Fruit fly (Drosophila melanogaster) whole organism, embryonic: ENCODE results near the gene CG8419.
A peak's percentile ranks its signal among the peaks of the same experiment; 100 is the strongest.

ENCODE experiments used
- Atf-2 ChIP-seq: fragments of 200-800 bp; sonication (Bioruptor generic); optimal IDR thresholded peaks from 2 replicates; lab custom pipeline; 2016; ENCODE audit warnings: missing biosample characterization, missing genetic modification characterization
- CG10267 ChIP-seq: fragments of 200-800 bp; sonication (Bioruptor generic); optimal IDR thresholded peaks from 2 replicates; lab custom pipeline; 2018; ENCODE audit warnings: missing biosample characterization, mild to moderate bottlenecking, missing genetic modification characterization, moderate library complexity
- CG10274 ChIP-seq: fragments of 200-800 bp; sonication (Bioruptor generic); optimal IDR thresholded peaks from 3 replicates; lab custom pipeline; 2017; ENCODE audit warnings: missing biosample characterization, mild to moderate bottlenecking, missing genetic modification characterization
- CG10543 ChIP-seq: fragments of 200-800 bp; sonication (Bioruptor generic); optimal IDR thresholded peaks from 3 replicates; lab custom pipeline; 2017; ENCODE audit warnings: missing biosample characterization, mild to moderate bottlenecking, missing genetic modification characterization, moderate library complexity
- CG11093 ChIP-seq: fragments of 200-800 bp; sonication (Bioruptor generic); IDR thresholded peaks from 3 replicates; pipeline ENCODE4 v1.3.6; 2022; ENCODE audit warnings: missing biosample characterization, missing genetic modification characterization
- CG12769 ChIP-seq: fragments of 200-800 bp; sonication (Bioruptor generic); optimal IDR thresholded peaks from 2 replicates; lab custom pipeline; 2019; ENCODE audit warnings: missing biosample characterization, mild to moderate bottlenecking, missing genetic modification characterization, moderate library complexity
- CG15073 ChIP-seq: fragments of 200-800 bp; sonication (Bioruptor generic); optimal IDR thresholded peaks from 2 replicates; lab custom pipeline; 2016; ENCODE audit warnings: missing biosample characterization, missing genetic modification characterization
- CG16779 ChIP-seq: fragments of 200-800 bp; sonication (Bioruptor generic); IDR thresholded peaks from 2 replicates; pipeline ENCODE4 v1.3.6; 2022; ENCODE audit warnings: missing biosample characterization, missing genetic modification characterization
- CG17568 ChIP-seq: fragments of 200-800 bp; sonication (Bioruptor generic); optimal IDR thresholded peaks from 2 replicates; lab custom pipeline; 2018; ENCODE audit warnings: missing biosample characterization, mild to moderate bottlenecking, missing genetic modification characterization, moderate library complexity
- CG4404 ChIP-seq: fragments of 200-800 bp; sonication (Bioruptor generic); IDR thresholded peaks from 2 replicates; pipeline ENCODE4 v1.3.6; 2022; ENCODE audit warnings: missing biosample characterization, missing genetic modification characterization
- CG6654 ChIP-seq: fragments of 200-800 bp; sonication (Bioruptor generic); optimal IDR thresholded peaks from 2 replicates; lab custom pipeline; 2017; ENCODE audit warnings: missing biosample characterization, mild to moderate bottlenecking, missing genetic modification characterization
- CG7928 ChIP-seq: fragments of 200-800 bp; sonication (Bioruptor generic); optimal IDR thresholded peaks from 2 replicates; lab custom pipeline; 2017; ENCODE audit warnings: missing biosample characterization, mild to moderate bottlenecking, missing genetic modification characterization
- CG8359 ChIP-seq: fragments of 200-800 bp; sonication (Bioruptor generic); optimal IDR thresholded peaks from 2 replicates; lab custom pipeline; 2017; ENCODE audit warnings: missing biosample characterization, mild to moderate bottlenecking, missing genetic modification characterization, borderline replicate concordance
- CG8944 ChIP-seq: fragments of 200-800 bp; sonication (Bioruptor generic); optimal IDR thresholded peaks from 3 replicates; lab custom pipeline; 2016; ENCODE audit warnings: missing biosample characterization, missing genetic modification characterization
- CoRest ChIP-seq: fragments of 200-800 bp; sonication (Bioruptor generic); optimal IDR thresholded peaks from 3 replicates; lab custom pipeline; 2018; ENCODE audit warnings: missing biosample characterization, mild to moderate bottlenecking, missing genetic modification characterization, moderate library complexity
- Dip2 ChIP-seq: fragments of 200-800 bp; sonication (Bioruptor generic); IDR thresholded peaks from 2 replicates; pipeline ENCODE4 v1.3.6; 2022; ENCODE audit warnings: missing biosample characterization, missing genetic modification characterization
- E2f1 ChIP-seq: fragments of 200-800 bp; sonication (Bioruptor generic); IDR thresholded peaks from 2 replicates; pipeline ENCODE4 v1.3.6; 2022; ENCODE audit warnings: missing biosample characterization, missing genetic modification characterization
- HLH3B ChIP-seq: fragments of 200-800 bp; sonication (Bioruptor generic); IDR thresholded peaks from 2 replicates; pipeline ENCODE4 v1.3.6; 2022; ENCODE audit warnings: missing biosample characterization, missing genetic modification characterization
- HLH4C ChIP-seq: fragments of 200-800 bp; sonication (Bioruptor generic); IDR thresholded peaks from 3 replicates; pipeline ENCODE4 v1.3.6; 2022; ENCODE audit warnings: missing biosample characterization, missing genetic modification characterization; ENCODE audit not compliant: partially characterized antibody
- Pdp1 ChIP-seq, 2 experiments: fragments of 200-800 bp; sonication (Bioruptor generic); optimal IDR thresholded peaks; 3 replicates each; lab custom pipeline; 2016; ENCODE audit warnings: missing biosample characterization in 2 of 2, missing genetic modification characterization in 2 of 2, mild to moderate bottlenecking in 1 of 2, moderate library complexity in 1 of 2
- Ssrp ChIP-seq: fragments of 200-800 bp; sonication (Bioruptor generic); optimal IDR thresholded peaks from 2 replicates; lab custom pipeline; 2018; ENCODE audit warnings: missing biosample characterization, mild to moderate bottlenecking, missing genetic modification characterization, moderate library complexity
- Xrp1 ChIP-seq: fragments of 200-800 bp; sonication (Bioruptor generic); IDR thresholded peaks from 2 replicates; pipeline ENCODE4 v1.3.6; 2022; ENCODE audit warnings: missing biosample characterization, missing genetic modification characterization
- ash1 ChIP-seq: fragments of 200-800 bp; sonication (Bioruptor generic); optimal IDR thresholded peaks from 2 replicates; lab custom pipeline; 2018; ENCODE audit warnings: missing biosample characterization, mild to moderate bottlenecking, missing genetic modification characterization
- bowl ChIP-seq: fragments of 200-800 bp; sonication (Bioruptor generic); IDR thresholded peaks from 2 replicates; pipeline ENCODE4 v1.3.6; 2022; ENCODE audit warnings: missing biosample characterization, missing genetic modification characterization
- br ChIP-seq: fragments of >200 bp; optimal IDR thresholded peaks from 2 replicates; lab custom pipeline; 2017
- btn ChIP-seq: fragments of 200-800 bp; sonication (Bioruptor generic); optimal IDR thresholded peaks from 2 replicates; lab custom pipeline; 2016; ENCODE audit warnings: missing biosample characterization, missing genetic modification characterization
- caup ChIP-seq: fragments of 200-800 bp; sonication (Bioruptor generic); optimal IDR thresholded peaks from 3 replicates; lab custom pipeline; 2017; ENCODE audit warnings: missing biosample characterization, mild to moderate bottlenecking, missing genetic modification characterization, moderate library complexity; ENCODE audit not compliant: severe bottlenecking
- cg ChIP-seq: fragments of 200-800 bp; sonication (Bioruptor generic); optimal IDR thresholded peaks from 3 replicates; lab custom pipeline; 2019; ENCODE audit warnings: missing biosample characterization, mild to moderate bottlenecking, missing genetic modification characterization, moderate library complexity
- corto ChIP-seq: fragments of 200-800 bp; sonication (Bioruptor generic); optimal IDR thresholded peaks from 2 replicates; lab custom pipeline; 2016; ENCODE audit warnings: missing biosample characterization, mild to moderate bottlenecking, missing genetic modification characterization, moderate library complexity
- crc ChIP-seq: fragments of 200-800 bp; sonication (Bioruptor generic); optimal IDR thresholded peaks from 2 replicates; lab custom pipeline; 2016; ENCODE audit warnings: missing biosample characterization, missing genetic modification characterization
- dati ChIP-seq: fragments of 200-800 bp; sonication (Bioruptor generic); IDR thresholded peaks from 2 replicates; pipeline ENCODE4 v1.3.6; 2022; ENCODE audit warnings: missing biosample characterization, missing genetic modification characterization
- disco-r ChIP-seq: fragments of 200-800 bp; sonication (Bioruptor generic); optimal IDR thresholded peaks from 2 replicates; lab custom pipeline; 2016; ENCODE audit warnings: missing biosample characterization, missing genetic modification characterization
- ems ChIP-seq: fragments of 200-800 bp; sonication (Bioruptor generic); optimal IDR thresholded peaks from 3 replicates; lab custom pipeline; 2016; ENCODE audit warnings: missing biosample characterization, missing genetic modification characterization
- fd102C ChIP-seq: fragments of 200-800 bp; sonication (Bioruptor generic); optimal IDR thresholded peaks from 2 replicates; lab custom pipeline; 2018; ENCODE audit warnings: missing biosample characterization, mild to moderate bottlenecking, missing genetic modification characterization, moderate library complexity
- fd64A ChIP-seq: fragments of 200-800 bp; sonication (Bioruptor generic); optimal IDR thresholded peaks from 3 replicates; lab custom pipeline; 2018; ENCODE audit warnings: missing biosample characterization, mild to moderate bottlenecking, missing genetic modification characterization
- grn ChIP-seq: fragments of 200-800 bp; sonication (Bioruptor generic); optimal IDR thresholded peaks from 3 replicates; lab custom pipeline; 2017; ENCODE audit warnings: missing biosample characterization, missing genetic modification characterization
- ham ChIP-seq: fragments of 200-800 bp; sonication (Bioruptor generic); IDR thresholded peaks from 2 replicates; pipeline ENCODE4 v1.3.6; 2022; ENCODE audit warnings: missing biosample characterization, missing genetic modification characterization
- insv ChIP-seq, 2 experiments: fragments of 200-800 bp; sonication (Bioruptor generic); optimal IDR thresholded peaks; 3 replicates each; lab custom pipeline; 2016 to 2018; ENCODE audit warnings: missing biosample characterization in 2 of 2, missing genetic modification characterization in 2 of 2
- inv ChIP-seq: fragments of 200-800 bp; sonication (Bioruptor generic); IDR thresholded peaks from 2 replicates; pipeline ENCODE4 v1.3.6; 2022; ENCODE audit warnings: missing biosample characterization, missing genetic modification characterization; ENCODE audit not compliant: partially characterized antibody
- lbe ChIP-seq: fragments of 200-800 bp; sonication (Bioruptor generic); optimal IDR thresholded peaks from 2 replicates; lab custom pipeline; 2016; ENCODE audit warnings: missing biosample characterization, mild to moderate bottlenecking, missing genetic modification characterization
- lov ChIP-seq, 2 experiments: fragments of 200-800 bp in 1 of 2; fragments of >200 bp in 1 of 2; sonication (Bioruptor generic) in 1 of 2; IDR thresholded peaks in 1 of 2; optimal IDR thresholded peaks in 1 of 2; 2 replicates in 1 of 2; 3 replicates in 1 of 2; pipeline versions ENCODE4 v1.3.6 to Lab custom; 2017 to 2022; ENCODE audit warnings: missing biosample characterization in 1 of 2, missing genetic modification characterization in 1 of 2
- nmo ChIP-seq: fragments of 200-800 bp; sonication (Bioruptor generic); optimal IDR thresholded peaks from 2 replicates; lab custom pipeline; 2018; ENCODE audit warnings: missing biosample characterization, mild to moderate bottlenecking, missing genetic modification characterization, moderate library complexity
- sc ChIP-seq, 3 experiments: fragments of >200 bp in 2 of 3; fragments of 200-800 bp in 1 of 3; sonication (Bioruptor generic) in 1 of 3; optimal IDR thresholded peaks; 2 replicates in 2 of 3; 3 replicates in 1 of 3; lab custom pipeline; 2017; ENCODE audit warnings: mild to moderate bottlenecking in 1 of 3, missing biosample characterization in 1 of 3, missing genetic modification characterization in 1 of 3, missing genetic modification reagents in 1 of 3
- sens-2 ChIP-seq: fragments of 200-800 bp; sonication (Bioruptor generic); IDR thresholded peaks from 2 replicates; pipeline ENCODE4 v1.3.6; 2022; ENCODE audit warnings: missing biosample characterization, missing genetic modification characterization
- sr ChIP-seq: fragments of 200-800 bp; sonication (Bioruptor generic); IDR thresholded peaks from 3 replicates; pipeline ENCODE4 v1.3.6; 2022; ENCODE audit warnings: missing biosample characterization, missing genetic modification characterization
- ssp ChIP-seq: fragments of 200-800 bp; sonication (Bioruptor generic); IDR thresholded peaks from 2 replicates; pipeline ENCODE4 v1.3.6; 2022; ENCODE audit warnings: missing biosample characterization, missing genetic modification characterization
- stwl ChIP-seq: fragments of 200-800 bp; sonication (Bioruptor generic); optimal IDR thresholded peaks from 3 replicates; lab custom pipeline; 2018; ENCODE audit warnings: missing biosample characterization, mild to moderate bottlenecking, missing genetic modification characterization, moderate library complexity
- tll ChIP-seq, 2 experiments: fragments of 200-800 bp in 1 of 2; fragments of >200 bp in 1 of 2; sonication (Bioruptor generic) in 1 of 2; optimal IDR thresholded peaks; 2 replicates each; lab custom pipeline; 2017 to 2019; ENCODE audit warnings: missing biosample characterization in 2 of 2, missing genetic modification characterization in 2 of 2, mild to moderate bottlenecking in 1 of 2, moderate library complexity in 1 of 2
- trem ChIP-seq: fragments of 200-800 bp; optimal IDR thresholded peaks from 3 replicates; lab custom pipeline; 2019; ENCODE audit warnings: missing biosample characterization, mild to moderate bottlenecking, missing genetic modification characterization, moderate library complexity

The CG8419 gene

dm6 chr2L:8164219-8164618, 41.8 kb upstream of the CG8419 start (continued):
- TF ChIP-seq lbe (GFP tag; lab: Kevin White, UChicago), result peak; percentile 68
- no peak for TF ChIP-seq Dip2 (GFP tag; lab: Robert Waterston, UW)
- TF ChIP-seq caup (GFP tag; lab: Kevin White, UChicago), result peak; percentile 79
- peak; percentile 56; the same call in 1 of the 2 replicates for TF ChIP-seq E2f1 (GFP tag; lab: Robert Waterston, UW)
- TF ChIP-seq CG15073, result no peak
- peak; percentile 62 for TF ChIP-seq trem (tag; lab: Kevin White, UChicago)
- TF ChIP-seq CG4404 (GFP tag; lab: Robert Waterston, UW), result no peak
- TF ChIP-seq HLH3B, result peak; percentile 50; the same call in 1 of the 2 replicates
- TF ChIP-seq stwl (tag; lab: Kevin White, UChicago), result peak; percentile 54
- TF ChIP-seq inv (GFP tag; lab: Robert Waterston, UW), result no peak
- no peak for TF ChIP-seq tll (GFP tag; optimal IDR thresholded peaks at IDR 0.05; lab: Kevin White, UChicago)
- TF ChIP-seq ham, result no peak
- no peak for TF ChIP-seq dati (GFP tag; lab: Robert Waterston, UW)
- no peak for TF ChIP-seq CG6654
- TF ChIP-seq corto (GFP tag; lab: Kevin White, UChicago), result no peak
- TF ChIP-seq CG10267 (tag; lab: Kevin White, UChicago), result peak; percentile 54
- no peak for TF ChIP-seq HLH4C (GFP tag; lab: Robert Waterston, UW)
- TF ChIP-seq sc (optimal IDR thresholded peaks at IDR 0.05; lab: Kevin White, UChicago), result no peak
- TF ChIP-seq sc (GFP tag; optimal IDR thresholded peaks at IDR 0.05; lab: Kevin White, UChicago), result peak; percentile 92
- peak; percentile 35 for TF ChIP-seq CG12769 (tag; lab: Kevin White, UChicago)
- TF ChIP-seq br (lab: Kevin White, UChicago), result no peak
- TF ChIP-seq grn (GFP tag; lab: Kevin White, UChicago), result peak; percentile 74
- peak; percentile 59 for TF ChIP-seq CG8359
- TF ChIP-seq CoRest (tag; lab: Kevin White, UChicago), result peak; percentile 73
- peak; percentile 92 for TF ChIP-seq fd64A (GFP tag; lab: Kevin White, UChicago)
- TF ChIP-seq disco-r, result peak; percentile 56
- TF ChIP-seq CG17568 (GFP tag; lab: Kevin White, UChicago), result peak; percentile 92
- TF ChIP-seq fd102C (GFP tag; lab: Kevin White, UChicago), result peak; percentile 89
- no peak for TF ChIP-seq CG7928 (GFP tag; lab: Kevin White, UChicago)
- TF ChIP-seq cg, result no peak
- TF ChIP-seq Ssrp (tag; lab: Kevin White, UChicago), result peak; percentile 51
- peak; percentile 90 for TF ChIP-seq Xrp1 (GFP tag; lab: Robert Waterston, UW)
- no peak for TF ChIP-seq lov (optimal IDR thresholded peaks at IDR 0.05; lab: Kevin White, UChicago)
- TF ChIP-seq lov (GFP tag; IDR thresholded peaks at IDR 0.05; lab: Robert Waterston, UW), result peak; percentile 90
- peak; percentile 41 for TF ChIP-seq ems (GFP tag; lab: Kevin White, UChicago)
- TF ChIP-seq CG16779 (GFP tag; lab: Robert Waterston, UW), result no peak
- peak; percentile 51 for TF ChIP-seq btn (GFP tag; lab: Kevin White, UChicago)
- TF ChIP-seq nmo (GFP tag; lab: Kevin White, UChicago), result peak; percentile 35
- TF ChIP-seq sr, result peak; percentile 55; the same call in 1 of the 3 replicates
- TF ChIP-seq sens-2, result peak; percentile 74
- peak; percentile 61 for TF ChIP-seq CG10543 (GFP tag; lab: Kevin White, UChicago)
- TF ChIP-seq crc (GFP tag; lab: Kevin White, UChicago), result peak; percentile 45
- peak; percentile 65 for TF ChIP-seq Atf-2
- peak in 1 of 2 experiments; percentile 47 for TF ChIP-seq insv (GFP tag; optimal IDR thresholded peaks at IDR 0.05; lab: Kevin White, UChicago)
- TF ChIP-seq CG11093 (GFP tag; lab: Robert Waterston, UW), result no peak; the same call in 2 of the 3 replicates
- no peak for TF ChIP-seq ash1 (GFP tag; lab: Kevin White, UChicago)
- no peak for TF ChIP-seq ssp
- TF ChIP-seq Pdp1 (GFP tag; optimal IDR thresholded peaks at IDR 0.05; lab: Kevin White, UChicago), result peak; percentile 29 to 63
- no peak for TF ChIP-seq bowl (GFP tag; lab: Robert Waterston, UW)
- TF ChIP-seq CG10274 (GFP tag; lab: Kevin White, UChicago), result peak; percentile 24
- peak; percentile 61 for TF ChIP-seq CG8944 (GFP tag; lab: Kevin White, UChicago)
